Fruit fly (Drosophila melanogaster): ENCODE data around the gene Cp7Fb.

The Cp7Fb gene

DNA sequence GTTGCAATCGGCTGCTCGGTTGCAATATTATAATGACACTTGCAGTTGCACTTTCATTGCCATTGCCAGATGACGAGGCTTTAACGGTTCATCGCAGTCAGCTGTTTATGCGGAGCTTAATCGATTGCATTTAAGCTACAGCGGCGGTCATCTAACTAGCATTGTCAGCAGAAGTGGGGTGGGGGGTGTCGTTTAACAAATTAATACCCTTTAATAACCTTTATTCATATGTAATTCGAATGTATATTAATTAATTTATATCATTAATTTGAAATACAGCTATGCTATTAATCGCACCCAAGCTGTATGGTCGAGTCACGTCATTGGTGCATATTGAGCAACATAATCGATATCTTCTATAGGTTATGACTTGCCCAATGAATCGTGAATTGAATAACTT lies 19.2 kb downstream of the Cp7Fb start (continued):
- TF ChIP-seq CG1792 (GFP tag; optimal IDR thresholded peaks at IDR 0.05) = no peak
- no peak for TF ChIP-seq CG13894 (tag; optimal IDR thresholded peaks at IDR 0.05)
- no peak for TF ChIP-seq CG13287 (GFP tag; IDR thresholded peaks at IDR 0.05; ENCODE audit: partially characterized antibody)
- TF ChIP-seq ind (GFP tag; optimal IDR thresholded peaks at IDR 0.05) = peak; percentile 71
- TF ChIP-seq bigmax (GFP tag; optimal IDR thresholded peaks at IDR 0.05) = no peak
- peak in 1 of 3 experiments; percentile 42 for TF ChIP-seq lola (GFP tag; optimal IDR thresholded peaks at IDR 0.05)
- TF ChIP-seq ewg (GFP tag; optimal IDR thresholded peaks at IDR 0.05) = peak; percentile 72
- peak; percentile 87 for TF ChIP-seq CG10366 (GFP tag; IDR thresholded peaks at IDR 0.05)
- no peak for TF ChIP-seq CG8478 (optimal IDR thresholded peaks at IDR 0.05)
- TF ChIP-seq CG14050 (GFP tag; IDR thresholded peaks at IDR 0.05) = peak; percentile 88
- TF ChIP-seq CG33557 (GFP tag; optimal IDR thresholded peaks at IDR 0.05) = no peak
- TF ChIP-seq dan (GFP tag; IDR thresholded peaks at IDR 0.05) = no peak
- TF ChIP-seq CG7839 (tag; optimal IDR thresholded peaks at IDR 0.05) = peak; percentile 87
- peak; percentile 35 for TF ChIP-seq Nf-YC (tag; optimal IDR thresholded peaks at IDR 0.05)
- peak; percentile 37 for TF ChIP-seq nom (GFP tag; optimal IDR thresholded peaks at IDR 0.05)
- peak; percentile 64 for TF ChIP-seq Ravus (GFP tag; IDR thresholded peaks at IDR 0.05)
- TF ChIP-seq Hand (GFP tag; optimal IDR thresholded peaks at IDR 0.05) = peak; percentile 15
- TF ChIP-seq sisA (GFP tag; IDR thresholded peaks at IDR 0.05) = peak; percentile 91
- peak; percentile 89 for TF ChIP-seq CG6689 (GFP tag; IDR thresholded peaks at IDR 0.05)
- no peak for TF ChIP-seq Hr39 (optimal IDR thresholded peaks at IDR 0.05)
- TF ChIP-seq en (GFP tag; optimal IDR thresholded peaks at IDR 0.05) = no peak
- peak; percentile 64 for TF ChIP-seq E2f2 (GFP tag; IDR thresholded peaks at IDR 0.05)
- peak; percentile 76 for TF ChIP-seq wor (GFP tag; IDR thresholded peaks at IDR 0.05)
- peak; percentile 90 for TF ChIP-seq ttk (GFP tag; IDR thresholded peaks at IDR 0.05)
- peak; percentile 13 for TF ChIP-seq CG18011 (GFP tag; optimal IDR thresholded peaks at IDR 0.05)
- TF ChIP-seq Spps (tag; optimal IDR thresholded peaks at IDR 0.05) = peak; percentile 33
- peak; percentile 66 for TF ChIP-seq CG4730 (GFP tag; IDR thresholded peaks at IDR 0.05)
- TF ChIP-seq gem (tag; optimal IDR thresholded peaks at IDR 0.05) = peak; percentile 84
- TF ChIP-seq dmrt11E (tag; optimal IDR thresholded peaks at IDR 0.05) = peak; percentile 39
- TF ChIP-seq emc (GFP tag; optimal IDR thresholded peaks at IDR 0.05) = no peak
- TF ChIP-seq klu (GFP tag; IDR thresholded peaks at IDR 0.05) = 0 out of 2 replicates have a peak, but pooled peaks have one; percentile 26
- TF ChIP-seq jing (GFP tag; optimal IDR thresholded peaks at IDR 0.05) = peak; percentile 55
- TF ChIP-seq aop (GFP tag; IDR thresholded peaks at IDR 0.05) = peak; percentile 54; the same call in 1 of the 2 replicates
- TF ChIP-seq Lim3 (GFP tag; IDR thresholded peaks at IDR 0.05) = 0 out of 2 replicates have a peak, but pooled peaks have one; percentile 59
- TF ChIP-seq CG31441 (GFP tag; IDR thresholded peaks at IDR 0.05) = peak; percentile 81
- no peak for TF ChIP-seq CG15073 (GFP tag; optimal IDR thresholded peaks at IDR 0.05)
- peak; percentile 65 for TF ChIP-seq Rfx (GFP tag; IDR thresholded peaks at IDR 0.05)
- peak; percentile 81 for TF ChIP-seq CG1603 (tag; optimal IDR thresholded peaks at IDR 0.05)
- TF ChIP-seq Ptx1 (GFP tag; IDR thresholded peaks at IDR 0.05) = peak; percentile 87
- 0 out of 3 replicates have a peak, but pooled peaks have one; percentile 37 for TF ChIP-seq CG11560 (tag; IDR thresholded peaks at IDR 0.05)
- peak; percentile 62 for TF ChIP-seq CG3407 (GFP tag; optimal IDR thresholded peaks at IDR 0.05)
- no peak for TF ChIP-seq corto (GFP tag; optimal IDR thresholded peaks at IDR 0.05)
- TF ChIP-seq prd (optimal IDR thresholded peaks at IDR 0.05) = no peak
- peak; percentile 83 for TF ChIP-seq prd (GFP tag; IDR thresholded peaks at IDR 0.05)
- TF ChIP-seq luna (GFP tag; optimal IDR thresholded peaks at IDR 0.05) = no peak
- no peak for TF ChIP-seq eyg (GFP tag; optimal IDR thresholded peaks at IDR 0.05)
- peak; percentile 94 for TF ChIP-seq sens (GFP tag)
- no peak for TF ChIP-seq YL-1 (GFP tag; optimal IDR thresholded peaks at IDR 0.05)
- TF ChIP-seq run (tag; optimal IDR thresholded peaks at IDR 0.05) = peak; percentile 76
- no peak for TF ChIP-seq CG6765 (GFP tag; optimal IDR thresholded peaks at IDR 0.05)
- TF ChIP-seq Hmx (GFP tag; optimal IDR thresholded peaks at IDR 0.05) = no peak
- TF ChIP-seq lilli (GFP tag; optimal IDR thresholded peaks at IDR 0.05) = peak; percentile 33

Measured in whole organism, embryonic.